Fruit fly (Drosophila melanogaster) whole organism, larva: ENCODE measurements around the gene CG11403.

Experiments used
- noc ChIP-seq: fragments of 200-800 bp; sonication (Bioruptor generic); optimal IDR thresholded peaks from 3 replicates; lab custom pipeline; 2019; ENCODE audit warnings: missing biosample characterization, mild to moderate bottlenecking, missing genetic modification characterization, moderate library complexity

CG11403 gene

dm6 chrX:1239832-1240231 is at the start of gene CG11403:
TSS of gene CG11403 (minus strand) at chrX:1239884.
- peak; percentile 24 for TF ChIP-seq noc (tag; lab: Kevin White, UChicago)

DNA sequence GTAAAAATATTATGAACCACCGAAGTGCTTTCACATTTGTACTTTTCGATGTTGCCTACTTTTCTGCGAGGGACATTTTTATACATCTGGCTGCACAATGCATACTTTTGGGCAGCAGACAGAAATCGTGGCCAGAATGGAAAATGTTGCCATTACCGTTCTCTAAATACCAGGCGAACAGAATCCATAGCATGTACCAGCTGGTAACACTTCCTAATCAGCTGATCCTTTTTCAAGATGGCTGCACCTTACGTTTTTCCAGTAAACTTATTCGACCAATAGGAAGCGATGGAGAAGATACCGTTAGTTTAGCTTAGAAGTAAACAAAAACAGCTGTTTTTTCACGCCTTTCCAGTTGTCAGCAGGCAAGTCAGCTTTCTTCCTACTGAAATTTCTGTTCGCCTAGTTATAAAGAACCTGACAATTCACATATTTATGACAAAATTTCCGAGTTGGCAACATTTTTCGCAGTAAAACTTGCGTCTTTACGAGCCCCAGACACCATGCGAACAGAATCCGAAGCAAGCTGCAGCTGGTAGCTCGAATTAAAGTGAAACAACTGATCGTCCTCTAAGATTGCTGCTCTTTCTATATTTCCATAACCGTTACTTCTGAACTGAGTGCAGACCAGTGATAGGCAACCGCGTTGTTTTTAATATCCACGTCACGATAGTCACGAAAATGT is 49.4 kb upstream of the CG11403 start:
- TF ChIP-seq noc (tag; lab: Kevin White, UChicago) = no peak

- TF ChIP-seq noc (tag; lab: Kevin White, UChicago) = no peak
Measured at dm6 chrX:1286868-1287835, 47.5 kb upstream of the CG11403 start, which contains the start of gene CG32812. TSS of gene CG32812 (plus strand) at chrX:1287290.

DNA sequence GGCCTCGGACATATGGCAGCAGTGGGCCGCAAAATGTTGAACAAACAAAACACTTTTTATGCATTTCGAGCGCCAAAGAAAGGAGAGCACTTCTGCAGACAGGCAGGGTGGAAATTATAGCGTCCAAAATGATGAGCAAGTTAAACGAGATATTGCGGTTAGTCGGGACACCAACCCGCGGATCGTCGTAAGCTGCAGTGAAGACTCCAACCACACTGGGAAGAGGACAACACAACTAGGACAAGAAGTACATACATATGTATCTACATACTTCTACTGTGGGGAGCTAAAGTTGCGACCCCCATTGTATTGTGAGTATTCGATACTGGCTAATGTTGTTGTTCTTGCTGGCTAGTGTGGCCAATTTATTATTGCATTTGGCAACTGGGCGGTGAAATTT is 46.5 kb upstream of the CG11403 start:
- no peak for TF ChIP-seq noc (tag; lab: Kevin White, UChicago)

dm6 chrX:1285273-1285672 is 45.6 kb upstream of the CG11403 start:
- TF ChIP-seq noc (tag; lab: Kevin White, UChicago) = no peak

- no peak for TF ChIP-seq noc (tag; lab: Kevin White, UChicago)
Measured at dm6 chrX:1284238-1284637, 44.6 kb upstream of the CG11403 start.

DNA sequence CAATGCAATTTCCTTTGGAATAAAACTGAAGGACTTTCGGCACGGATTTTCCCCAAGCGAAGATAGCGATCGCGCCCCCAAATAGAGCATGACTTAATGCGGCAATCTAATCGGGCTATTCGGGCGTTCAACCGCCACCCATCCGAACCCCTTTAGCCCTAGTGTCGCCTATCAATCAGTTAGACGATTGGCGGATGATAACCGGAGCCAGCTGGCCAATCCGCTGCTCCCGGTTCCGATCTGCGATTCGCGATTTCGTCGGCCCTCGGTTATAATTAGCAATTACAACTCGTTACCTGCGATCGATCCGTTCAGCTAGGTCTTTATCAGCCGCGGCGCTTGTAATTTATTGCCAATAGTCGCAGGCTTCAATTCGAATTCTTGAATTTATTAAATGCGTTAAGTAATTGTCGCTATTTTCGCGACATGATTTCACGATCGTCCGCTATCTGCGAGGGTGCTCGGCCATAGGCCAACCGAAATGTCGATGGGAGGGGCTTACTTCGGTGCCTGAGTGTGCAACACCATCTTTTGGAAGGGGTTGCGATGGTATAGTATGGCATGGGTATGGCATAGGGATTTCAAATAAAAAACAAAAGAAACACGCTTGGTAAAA is 43.4 kb upstream of the CG11403 start:
- no peak for TF ChIP-seq noc (tag; lab: Kevin White, UChicago)

DNA sequence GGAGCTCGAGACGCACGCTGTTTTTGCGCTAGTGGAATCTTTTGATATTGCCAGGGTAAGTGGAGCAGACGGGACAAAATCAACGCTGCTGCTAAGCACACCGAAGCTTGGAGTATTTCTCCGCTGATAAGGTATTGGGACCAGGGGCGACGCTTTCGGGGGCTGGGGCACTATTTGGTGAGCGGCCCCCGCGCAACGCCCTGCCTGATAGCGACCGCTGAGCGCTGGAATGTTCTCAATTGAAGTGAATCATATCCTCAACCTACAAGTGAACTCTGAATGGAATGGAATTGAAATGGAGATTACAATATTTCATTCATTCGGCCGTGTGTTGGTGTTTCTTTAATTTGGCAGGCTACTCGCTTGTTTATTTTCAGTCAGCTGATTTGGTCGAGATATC is 42.7 kb upstream of the CG11403 start:
- TF ChIP-seq noc (tag; lab: Kevin White, UChicago) = no peak

DNA sequence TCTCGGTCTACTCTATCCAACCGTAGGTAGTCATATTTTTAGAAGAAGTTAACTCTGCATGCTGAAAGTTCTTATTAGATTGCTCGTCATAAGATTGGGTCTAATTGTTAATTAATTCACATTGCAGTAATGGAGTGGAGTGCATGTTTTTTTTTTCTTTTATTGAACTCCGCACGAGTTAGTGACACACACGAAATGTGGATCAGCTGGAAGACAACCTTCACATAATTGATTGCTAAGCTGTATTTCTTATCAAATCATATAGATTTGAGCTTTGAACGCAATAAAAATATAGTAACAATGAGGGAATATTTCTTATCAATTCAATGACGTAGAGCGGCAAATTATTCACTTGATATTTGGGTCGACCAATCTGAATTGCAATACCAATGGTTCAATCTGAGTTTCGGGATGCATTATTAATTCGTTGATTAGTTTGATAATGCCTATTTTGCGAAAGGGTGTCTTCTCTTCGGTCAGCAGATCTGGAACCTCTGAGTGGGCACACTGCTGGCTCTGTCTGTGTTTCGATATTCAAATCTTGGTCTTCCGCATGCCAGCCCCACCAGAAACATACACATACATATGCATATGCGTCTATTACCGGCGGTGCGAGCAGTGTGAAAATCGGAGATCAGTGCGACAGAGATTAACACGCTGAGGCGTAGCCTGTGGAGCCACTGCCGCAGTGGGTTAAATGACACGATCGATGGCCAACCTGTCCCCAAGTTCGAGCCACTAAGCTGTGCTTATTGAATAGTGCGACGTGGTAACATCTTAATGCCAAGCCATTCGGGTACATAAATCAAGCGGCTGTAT is 39.4 kb upstream of the CG11403 start:
- TF ChIP-seq noc (tag; lab: Kevin White, UChicago) = no peak

dm6 chrX:1277528-1277883 is 37.8 kb upstream of the CG11403 start:
- TF ChIP-seq noc (tag; lab: Kevin White, UChicago) = no peak

- peak; percentile 77 for TF ChIP-seq noc (tag; lab: Kevin White, UChicago)
Measured at dm6 chrX:1276757-1277527, 37.3 kb upstream of the CG11403 start.

- no peak for TF ChIP-seq noc (tag; lab: Kevin White, UChicago)
Measured at dm6 chrX:1276047-1276756, 36.5 kb upstream of the CG11403 start.

- TF ChIP-seq noc (tag; lab: Kevin White, UChicago) = peak; percentile 100
Measured at dm6 chrX:1275018-1275820, 35.5 kb upstream of the CG11403 start, which contains the start of gene Atf3. TSS of gene Atf3 (minus strand) at chrX:1275284.
